Fruit fly (Drosophila melanogaster): ENCODE measurements around the gene Coq2.
A peak's percentile ranks its signal among the peaks of the same experiment; 100 is the strongest.

Coq2 gene

DNA sequence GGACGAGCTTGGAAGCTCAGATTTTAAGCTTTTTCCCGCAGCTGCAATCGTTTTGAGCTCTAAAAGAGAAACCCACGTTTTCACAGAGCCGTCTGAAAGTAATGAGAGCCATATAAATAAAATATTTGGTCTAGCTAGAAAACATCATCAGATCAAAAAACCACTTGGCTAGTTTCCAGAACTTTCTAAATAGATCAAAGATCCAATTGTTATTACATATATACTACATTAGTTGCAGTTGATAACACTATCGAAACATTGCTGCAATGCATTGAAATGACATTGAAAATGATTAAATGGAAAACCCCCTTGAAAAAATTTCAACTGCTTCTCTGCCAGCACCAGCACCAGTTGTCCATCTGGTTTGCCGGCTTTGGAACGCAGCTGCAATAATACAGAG lies 38.6 kb upstream of the Coq2 start:
- TF ChIP-seq Myc (optimal IDR thresholded peaks at IDR 0.05) (no peak), Vsx2 (GFP tag; optimal IDR thresholded peaks at IDR 0.05; ENCODE audit: partially characterized antibody) (no peak), lola (GFP tag; optimal IDR thresholded peaks at IDR 0.05) (no peak), Hnf4 (GFP tag; optimal IDR thresholded peaks at IDR 0.05) (no peak), Jra (GFP tag; optimal IDR thresholded peaks at IDR 0.05) (no peak), psq (GFP tag; optimal IDR thresholded peaks at IDR 0.05) (no peak), OdsH (GFP tag; optimal IDR thresholded peaks at IDR 0.05) (no peak), h (GFP tag; optimal IDR thresholded peaks at IDR 0.05) (peak; percentile 10), Dif (GFP tag; optimal IDR thresholded peaks at IDR 0.05; ENCODE audit: partially characterized antibody) (no peak), foxo (GFP tag; optimal IDR thresholded peaks at IDR 0.05) (no peak), HLH106 (tag; optimal IDR thresholded peaks at IDR 0.05) (peak; percentile 43), dsf (GFP tag; optimal IDR thresholded peaks at IDR 0.05; ENCODE audit: borderline replicate concordance) (no peak), Mio (GFP tag; optimal IDR thresholded peaks at IDR 0.05) (no peak), woc (GFP tag; optimal IDR thresholded peaks at IDR 0.05) (no peak), tai (GFP tag; optimal IDR thresholded peaks at IDR 0.05) (no peak), CG32264 (GFP tag; optimal IDR thresholded peaks at IDR 0.05) (no peak), br (GFP tag; optimal IDR thresholded peaks at IDR 0.05) (peak; percentile 9), brk (GFP tag; optimal IDR thresholded peaks at IDR 0.05) (no peak), N (GFP tag; optimal IDR thresholded peaks at IDR 0.05) (no peak), Rel (GFP tag; optimal IDR thresholded peaks at IDR 0.05) (no peak), Rel (tag; optimal IDR thresholded peaks at IDR 0.05) (no peak), CG9705 (GFP tag; optimal IDR thresholded peaks at IDR 0.05) (no peak), dl (GFP tag; optimal IDR thresholded peaks at IDR 0.05; ENCODE audit: insufficient read depth in 1 of 2, partially characterized antibody in 2 of 2) (no peak), CrebA (GFP tag; optimal IDR thresholded peaks at IDR 0.05; ENCODE audit: borderline replicate concordance) (no peak), dmrt93B (GFP tag; optimal IDR thresholded peaks at IDR 0.05) (no peak), rgr (GFP tag; optimal IDR thresholded peaks at IDR 0.05) (no peak), Hr83 (GFP tag; optimal IDR thresholded peaks at IDR 0.05; ENCODE audit: poor library complexity, severe bottlenecking) (no peak), jim (GFP tag; optimal IDR thresholded peaks at IDR 0.05) (no peak), ey (GFP tag; optimal IDR thresholded peaks at IDR 0.05) (peak; percentile 24)

DNA sequence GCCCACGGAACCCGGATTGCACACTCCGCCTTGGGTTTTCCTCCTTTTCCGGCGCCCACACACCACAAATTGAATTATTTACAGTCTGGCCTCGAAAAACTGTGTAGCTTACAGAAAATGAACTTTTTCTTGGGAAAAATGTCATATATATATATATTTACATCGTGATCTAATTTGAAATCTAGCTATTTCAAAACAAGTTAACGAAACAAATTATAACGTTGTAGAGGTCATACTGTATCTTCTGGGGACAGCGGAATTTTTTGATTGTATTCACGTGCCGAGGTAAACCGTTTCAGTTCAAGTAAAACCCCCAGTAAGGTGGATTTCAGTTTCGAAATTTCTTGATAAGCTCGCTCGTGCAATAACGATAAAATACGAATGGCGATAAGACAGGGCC lies 38.1 kb upstream of the Coq2 start:
- TF ChIP-seq dmrt93B (GFP tag; optimal IDR thresholded peaks at IDR 0.05) (peak; percentile 30), Jra (GFP tag; optimal IDR thresholded peaks at IDR 0.05) (peak; percentile 17), Rel (GFP tag; optimal IDR thresholded peaks at IDR 0.05) (no peak), Rel (tag; optimal IDR thresholded peaks at IDR 0.05) (peak; percentile 80), ey (GFP tag; optimal IDR thresholded peaks at IDR 0.05) (peak; percentile 45), OdsH (GFP tag; optimal IDR thresholded peaks at IDR 0.05) (peak; percentile 63), fru (GFP tag; optimal IDR thresholded peaks at IDR 0.05) (peak; percentile 37), psq (GFP tag; optimal IDR thresholded peaks at IDR 0.05) (peak; percentile 19), woc (GFP tag; optimal IDR thresholded peaks at IDR 0.05) (no peak), Vsx2 (GFP tag; optimal IDR thresholded peaks at IDR 0.05; ENCODE audit: partially characterized antibody) (no peak), Dfd (GFP tag; optimal IDR thresholded peaks at IDR 0.05) (no peak), usp (GFP tag; optimal IDR thresholded peaks at IDR 0.05) (no peak), Hr83 (GFP tag; optimal IDR thresholded peaks at IDR 0.05; ENCODE audit: poor library complexity, severe bottlenecking) (no peak), Dif (GFP tag; optimal IDR thresholded peaks at IDR 0.05; ENCODE audit: partially characterized antibody) (no peak), Myc (optimal IDR thresholded peaks at IDR 0.05) (no peak), Hr78 (GFP tag; optimal IDR thresholded peaks at IDR 0.05) (no peak), CrebA (GFP tag; optimal IDR thresholded peaks at IDR 0.05; ENCODE audit: borderline replicate concordance) (no peak), Mio (GFP tag; optimal IDR thresholded peaks at IDR 0.05) (no peak), HLH106 (tag; optimal IDR thresholded peaks at IDR 0.05) (peak; percentile 68), dl (GFP tag; optimal IDR thresholded peaks at IDR 0.05; ENCODE audit: insufficient read depth in 1 of 2, partially characterized antibody in 2 of 2) (no peak), foxo (GFP tag; optimal IDR thresholded peaks at IDR 0.05) (peak in 1 of 2 experiments; percentile 69), CG9705 (GFP tag; optimal IDR thresholded peaks at IDR 0.05) (peak; percentile 13), brk (GFP tag; optimal IDR thresholded peaks at IDR 0.05) (no peak), jim (GFP tag; optimal IDR thresholded peaks at IDR 0.05) (no peak), GATAd (GFP tag; optimal IDR thresholded peaks at IDR 0.05) (no peak), Sp1 (GFP tag; optimal IDR thresholded peaks at IDR 0.05) (peak; percentile 70), rgr (GFP tag; optimal IDR thresholded peaks at IDR 0.05) (peak; percentile 73), Hnf4 (GFP tag; optimal IDR thresholded peaks at IDR 0.05) (peak; percentile 54), sage (GFP tag; optimal IDR thresholded peaks at IDR 0.05) (no peak), CG32264 (GFP tag; optimal IDR thresholded peaks at IDR 0.05) (peak; percentile 18), pan (optimal IDR thresholded peaks at IDR 0.05) (no peak), h (GFP tag; optimal IDR thresholded peaks at IDR 0.05) (peak; percentile 60), tai (GFP tag; optimal IDR thresholded peaks at IDR 0.05) (no peak), Abd-B (GFP tag; optimal IDR thresholded peaks at IDR 0.05) (no peak), lola (GFP tag; optimal IDR thresholded peaks at IDR 0.05) (no peak), dsf (GFP tag; optimal IDR thresholded peaks at IDR 0.05; ENCODE audit: borderline replicate concordance) (no peak), N (GFP tag; optimal IDR thresholded peaks at IDR 0.05) (no peak), sv (GFP tag; optimal IDR thresholded peaks at IDR 0.05) (no peak), br (GFP tag; optimal IDR thresholded peaks at IDR 0.05) (peak; percentile 45)

All from whole organism, wandering third instar larva.